Fruit fly (Drosophila melanogaster) whole organism, prepupa: ENCODE results near the gene dpr19.

Source experiments
- Blimp-1 ChIP-seq: fragments of 200-800 bp; sonication (Bioruptor generic); optimal IDR thresholded peaks from 3 replicates; lab custom pipeline; 2017; ENCODE audit warnings: missing biosample characterization, missing genetic modification characterization, mild to moderate bottlenecking, moderate library complexity, missing genetic modification reagents
- CG32006 ChIP-seq: fragments of 200-800 bp; sonication (Bioruptor generic); optimal IDR thresholded peaks from 3 replicates; lab custom pipeline; 2017; ENCODE audit warnings: missing biosample characterization, mild to moderate bottlenecking, missing genetic modification characterization
- Hr38 ChIP-seq: sonication (Bioruptor generic); optimal IDR thresholded peaks from 2 replicates; lab custom pipeline; 2016; ENCODE audit warnings: missing biosample characterization, missing genetic modification characterization
- Smox ChIP-seq: fragments of 200-800 bp; sonication (Bioruptor generic); optimal IDR thresholded peaks from 3 replicates; lab custom pipeline; 2016; ENCODE audit warnings: missing biosample characterization, missing genetic modification characterization

DNA sequence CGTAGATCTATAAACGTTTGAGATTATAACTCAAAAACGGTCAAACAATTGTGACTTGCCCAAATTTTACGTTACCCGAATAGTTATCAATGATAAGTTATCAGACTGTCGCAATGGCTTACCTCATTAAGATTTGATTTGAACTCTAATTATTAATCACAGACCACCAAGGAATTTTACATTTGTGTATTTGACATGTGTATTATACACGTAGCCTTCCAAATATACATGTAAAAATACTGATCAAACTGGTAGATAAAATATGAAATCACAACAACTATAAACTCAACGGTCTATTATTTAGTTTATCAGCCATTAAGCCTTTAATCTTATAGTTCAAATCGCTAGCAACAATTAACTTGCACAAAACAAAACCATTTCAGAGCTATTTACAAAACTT lies 17.5 kb downstream of the dpr19 start:
- TF ChIP-seq Blimp-1 (GFP tag; lab: Kevin White, UChicago) (no peak), Hr38 (GFP tag; lab: Kevin White, UChicago) (no peak), CG32006 (GFP tag; lab: Kevin White, UChicago) (no peak), Smox (GFP tag; lab: Kevin White, UChicago) (no peak)
